Worm (Caenorhabditis elegans) whole organism, L2 larva: ENCODE results near the gene F18A1.7.

Experiments
- C34F6.9 ChIP-seq: fragments of 150-350 bp; optimal IDR thresholded peaks from 2 replicates; lab custom pipeline; 2014; ENCODE audit warnings: missing biosample characterization, missing genetic modification characterization
- F13H6.1 ChIP-seq: sonication (generic microtip); optimal IDR thresholded peaks from 2 replicates; lab custom pipeline; 2016; ENCODE audit warnings: missing genetic modification characterization, missing compliant biosample characterization
- R02D3.7 ChIP-seq: fragments of 150-350 bp; optimal IDR thresholded peaks from 2 replicates; lab custom pipeline; 2014; ENCODE audit warnings: missing biosample characterization, missing genetic modification characterization
- Y55F3AM.14 ChIP-seq: fragments of 200-800 bp; sonication (Bioruptor generic); optimal IDR thresholded peaks from 2 replicates; lab custom pipeline; 2018; ENCODE audit warnings: mild to moderate bottlenecking, missing genetic modification characterization, missing compliant biosample characterization
- ZK546.5 ChIP-seq: sonication (generic microtip); optimal IDR thresholded peaks from 2 replicates; lab custom pipeline; 2017; ENCODE audit warnings: missing biosample characterization, missing genetic modification characterization
- alr-1 ChIP-seq: fragments of 150-350 bp; optimal IDR thresholded peaks from 2 replicates; lab custom pipeline; 2014; ENCODE audit warnings: missing biosample characterization, missing genetic modification characterization
- aly-2 ChIP-seq: fragments of 150-350 bp; optimal IDR thresholded peaks from 2 replicates; lab custom pipeline; 2014; ENCODE audit warnings: missing biosample characterization, missing genetic modification characterization
- ama-1 ChIP-seq: fragments of 150-350 bp; optimal IDR thresholded peaks from 2 replicates; lab custom pipeline; 2018; ENCODE audit warnings: inconsistent platforms
- blmp-1 ChIP-seq: sonication (generic microtip); optimal IDR thresholded peaks from 2 replicates; lab custom pipeline; 2017; ENCODE audit warnings: missing genetic modification characterization, mild to moderate bottlenecking, missing compliant biosample characterization, antibody characterized with exemption, moderate library complexity; ENCODE audit not compliant: insufficient read depth
- ceh-82 ChIP-seq: fragments of 150-350 bp; optimal IDR thresholded peaks from 2 replicates; lab custom pipeline; 2014; ENCODE audit warnings: missing biosample characterization, missing genetic modification characterization
- crh-2 ChIP-seq: sonication (generic microtip); optimal IDR thresholded peaks from 2 replicates; lab custom pipeline; 2017; ENCODE audit warnings: missing biosample characterization, missing genetic modification characterization
- elt-1 ChIP-seq: fragments of 150-350 bp; optimal IDR thresholded peaks from 2 replicates; lab custom pipeline; 2014; ENCODE audit warnings: missing biosample characterization, missing genetic modification characterization
- elt-3 ChIP-seq: sonication (generic microtip); optimal IDR thresholded peaks from 2 replicates; lab custom pipeline; 2017; ENCODE audit warnings: missing biosample characterization, missing genetic modification characterization
- fos-1 ChIP-seq: fragments of 150-350 bp; optimal IDR thresholded peaks from 2 replicates; lab custom pipeline; 2014; ENCODE audit warnings: missing biosample characterization, missing genetic modification characterization
- gmeb-1 ChIP-seq: fragments of 150-350 bp; optimal IDR thresholded peaks from 2 replicates; lab custom pipeline; 2014; ENCODE audit warnings: missing biosample characterization, missing genetic modification characterization
- lin-11 ChIP-seq: fragments of 150-350 bp; sonication (generic microtip); optimal IDR thresholded peaks from 2 replicates; lab custom pipeline; 2014; ENCODE audit warnings: missing biosample characterization, missing genetic modification characterization, inconsistent platforms, mixed read lengths
- lin-39 ChIP-seq: fragments of 150-350 bp; optimal IDR thresholded peaks from 2 replicates; lab custom pipeline; 2014; ENCODE audit warnings: missing biosample characterization, missing genetic modification reagents, missing genetic modification characterization
- lsy-2 ChIP-seq, 2 experiments: fragments of 150-350 bp in 1 of 2; sonication (generic microtip) in 1 of 2; optimal IDR thresholded peaks; 2 replicates each; lab custom pipeline; 2014 to 2017; ENCODE audit warnings: missing biosample characterization in 2 of 2, missing genetic modification characterization in 2 of 2
- mab-5 ChIP-seq: fragments of 150-350 bp; optimal IDR thresholded peaks from 2 replicates; lab custom pipeline; 2014; ENCODE audit warnings: missing biosample characterization, missing genetic modification characterization
- mbf-1 ChIP-seq: sonication (generic microtip); optimal IDR thresholded peaks from 2 replicates; lab custom pipeline; 2017; ENCODE audit warnings: missing biosample characterization, missing genetic modification characterization
- nhr-10 ChIP-seq: sonication (generic microtip); optimal IDR thresholded peaks from 2 replicates; lab custom pipeline; 2017; ENCODE audit warnings: missing biosample characterization, missing genetic modification characterization
- nhr-11 ChIP-seq: fragments of 150-350 bp; optimal IDR thresholded peaks from 2 replicates; lab custom pipeline; 2014; ENCODE audit warnings: missing biosample characterization, missing genetic modification characterization
- nhr-12 ChIP-seq: fragments of 150-350 bp; optimal IDR thresholded peaks from 2 replicates; lab custom pipeline; 2014; ENCODE audit warnings: missing biosample characterization, missing genetic modification characterization
- nhr-129 ChIP-seq: fragments of 150-350 bp; optimal IDR thresholded peaks from 2 replicates; lab custom pipeline; 2014; ENCODE audit warnings: missing biosample characterization, missing genetic modification characterization
- nhr-21 ChIP-seq: fragments of 150-350 bp; optimal IDR thresholded peaks from 2 replicates; lab custom pipeline; 2014; ENCODE audit warnings: missing biosample characterization, missing genetic modification characterization
- nhr-23 ChIP-seq: fragments of 150-350 bp; optimal IDR thresholded peaks from 2 replicates; lab custom pipeline; 2014; ENCODE audit warnings: missing biosample characterization, missing genetic modification reagents, missing genetic modification characterization
- nhr-237 ChIP-seq: fragments of 150-350 bp; optimal IDR thresholded peaks from 2 replicates; lab custom pipeline; 2014; ENCODE audit warnings: missing biosample characterization, missing genetic modification characterization
- nhr-25 ChIP-seq: fragments of 150-350 bp; sonication (generic microtip); optimal IDR thresholded peaks from 3 replicates; lab custom pipeline; 2014; ENCODE audit warnings: missing biosample characterization, missing genetic modification characterization
- nhr-77 ChIP-seq: fragments of 150-350 bp; optimal IDR thresholded peaks from 2 replicates; lab custom pipeline; 2014; ENCODE audit warnings: missing biosample characterization, missing genetic modification characterization
- sem-4 ChIP-seq: fragments of 150-350 bp; optimal IDR thresholded peaks from 2 replicates; lab custom pipeline; 2014; ENCODE audit warnings: missing biosample characterization, missing genetic modification reagents, missing genetic modification characterization
- sma-3 ChIP-seq: sonication (generic microtip); optimal IDR thresholded peaks from 2 replicates; lab custom pipeline; 2016; ENCODE audit warnings: missing genetic modification reagents, missing genetic modification characterization, missing compliant biosample characterization
- sma-9 ChIP-seq, 2 experiments: fragments of 150-350 bp in 1 of 2; sonication (generic microtip) in 1 of 2; optimal IDR thresholded peaks; 2 replicates each; lab custom pipeline; 2014 to 2016; ENCODE audit warnings: missing genetic modification characterization in 2 of 2, mild to moderate bottlenecking in 1 of 2, missing biosample characterization in 1 of 2, missing compliant biosample characterization in 1 of 2, missing genetic modification reagents in 1 of 2, moderate library complexity in 1 of 2
- snpc-4 ChIP-seq: fragments of 150-350 bp; optimal IDR thresholded peaks from 2 replicates; lab custom pipeline; 2014; ENCODE audit warnings: missing biosample characterization, missing genetic modification characterization
- unc-55 ChIP-seq: fragments of 150-350 bp; sonication (generic microtip); optimal IDR thresholded peaks from 3 replicates; lab custom pipeline; 2014; ENCODE audit warnings: missing biosample characterization, missing genetic modification reagents, missing genetic modification characterization
- ztf-1 ChIP-seq: fragments of 200-800 bp; sonication (Bioruptor generic); conservative IDR thresholded peaks from 2 replicates; pipeline ENCODE4 v1.3.6; 2022; ENCODE audit warnings: missing genetic modification characterization, missing compliant biosample characterization
- ztf-11 ChIP-seq: sonication (generic microtip); optimal IDR thresholded peaks from 2 replicates; lab custom pipeline; 2017; ENCODE audit warnings: missing biosample characterization, missing genetic modification characterization
- ztf-4 ChIP-seq: fragments of 150-350 bp; optimal IDR thresholded peaks from 2 replicates; lab custom pipeline; 2014; ENCODE audit warnings: missing biosample characterization, missing genetic modification characterization

Gene F18A1.7

ce11 chrII:7666967-7667366 lies 3.4 kb upstream of the F18A1.7 start, which contains the start of gene lir-2:
Gene lir-2 (plus strand): TSS chrII:7667267.
- no peak for TF ChIP-seq nhr-12 (tag; lab: Kevin White, UChicago)
- peak; percentile 3 for TF ChIP-seq nhr-25 (tag; lab: Kevin White, UChicago)

- no peak for TF ChIP-seq nhr-25 (tag; lab: Kevin White, UChicago)
- TF ChIP-seq mab-5 = no peak
- TF ChIP-seq blmp-1 (tag; lab: Kevin White, UChicago) = no peak
- no peak for TF ChIP-seq nhr-77 (tag; lab: Kevin White, UChicago)
- TF ChIP-seq crh-2 (tag; lab: Kevin White, UChicago) = no peak
- no peak for TF ChIP-seq snpc-4 (tag; lab: Kevin White, UChicago)
- no peak for TF ChIP-seq Y55F3AM.14 (GFP tag; lab: Kevin White, UChicago)
- TF ChIP-seq, all 48 proteins: peak for 0
These were observed 2.8 kb upstream of the F18A1.7 start for ce11 chrII:7666338-7666737.

- TF ChIP-seq elt-1 (tag; lab: Kevin White, UChicago) = no peak
- TF ChIP-seq C34F6.9 = no peak
- no peak for TF ChIP-seq elt-3 (tag; lab: Kevin White, UChicago)
- TF ChIP-seq nhr-11 = no peak
- no peak for TF ChIP-seq ama-1 (lab: Kevin White, UChicago)
- TF ChIP-seq nhr-129 = no peak
- TF ChIP-seq nhr-21 = no peak
- no peak for TF ChIP-seq lin-39 (tag; lab: Kevin White, UChicago)
- TF ChIP-seq mbf-1 (tag; lab: Kevin White, UChicago) = no peak
- no peak for TF ChIP-seq Y55F3AM.14 (GFP tag; lab: Kevin White, UChicago)
- no peak for TF ChIP-seq crh-2 (tag; lab: Kevin White, UChicago)
- no peak for TF ChIP-seq snpc-4 (tag; lab: Kevin White, UChicago)
- TF ChIP-seq sma-9 (GFP tag; optimal IDR thresholded peaks at IDR 0.05; lab: Kevin White, UChicago) = no peak
- no peak for TF ChIP-seq sma-9 (tag; optimal IDR thresholded peaks at IDR 0.05; lab: Kevin White, UChicago)
- TF ChIP-seq nhr-23 (tag; lab: Kevin White, UChicago) = no peak
- TF ChIP-seq nhr-10 (tag; lab: Kevin White, UChicago) = no peak
- no peak for TF ChIP-seq ceh-82 (tag; lab: Kevin White, UChicago)
- TF ChIP-seq gmeb-1 (tag; lab: Kevin White, UChicago) = no peak
- TF ChIP-seq sma-3 = no peak
These were observed 526 bp downstream of the F18A1.7 start for ce11 chrII:7663028-7663427.

ce11 chrII:7662008-7662686 lies 1.4 kb downstream of the F18A1.7 start, which contains the start of gene alfa-1:
Gene alfa-1 (minus strand): TSS chrII:7662522.
- TF ChIP-seq aly-2 (tag; lab: Kevin White, UChicago) (no peak), sem-4 (no peak), nhr-129 (peak; percentile 26), C34F6.9 (peak; percentile 49), fos-1 (tag; lab: Kevin White, UChicago) (peak; percentile 57), sma-9 (GFP tag; optimal IDR thresholded peaks at IDR 0.05; lab: Kevin White, UChicago) (peak; percentile 10), sma-9 (tag; optimal IDR thresholded peaks at IDR 0.05; lab: Kevin White, UChicago) (no peak), F13H6.1 (peak; percentile 32), lsy-2 (tag; optimal IDR thresholded peaks at IDR 0.05; lab: Kevin White, UChicago) (no peak)

DNA sequence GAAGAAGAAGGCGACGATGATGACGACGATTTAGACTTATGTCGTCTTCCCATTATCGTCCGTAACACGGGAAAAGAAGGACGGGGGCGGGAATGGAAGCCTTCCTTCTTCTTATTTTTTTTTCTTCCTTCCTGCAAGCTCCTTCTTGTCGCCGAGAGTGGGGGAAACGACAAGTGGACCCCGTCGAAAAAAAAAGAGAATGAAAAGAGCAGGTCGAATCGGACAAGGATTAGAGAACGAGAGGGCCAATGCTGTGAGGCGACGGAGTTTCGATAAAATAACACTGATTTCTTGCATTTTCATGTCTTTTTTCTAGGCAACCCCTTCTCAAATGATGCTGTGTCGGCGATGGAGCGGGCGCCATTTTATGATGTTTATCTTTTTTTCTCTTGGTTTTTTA lies 12.4 kb downstream of the F18A1.7 start, which contains the start of gene pde-4:
pde-4 (minus strand) TSS at position 76 of the 400 bp plus-strand sequence.
- TF ChIP-seq nhr-11 = no peak
- no peak for TF ChIP-seq mab-5
- TF ChIP-seq gmeb-1 (tag; lab: Kevin White, UChicago) = no peak
- no peak for TF ChIP-seq snpc-4 (tag; lab: Kevin White, UChicago)
- TF ChIP-seq ztf-4 (tag; lab: Kevin White, UChicago) = no peak
- no peak for TF ChIP-seq nhr-10 (tag; lab: Kevin White, UChicago)
- TF ChIP-seq nhr-12 (tag; lab: Kevin White, UChicago) = no peak
- no peak for TF ChIP-seq ZK546.5 (tag; lab: Kevin White, UChicago)
- no peak for TF ChIP-seq ztf-11
- no peak for TF ChIP-seq nhr-25 (tag; lab: Kevin White, UChicago)
- no peak for TF ChIP-seq R02D3.7 (tag; lab: Kevin White, UChicago)
- no peak for TF ChIP-seq ztf-1 (GFP tag; lab: Robert Waterston, UW)
- no peak for TF ChIP-seq alr-1
- TF ChIP-seq ama-1 (lab: Kevin White, UChicago) = no peak
- TF ChIP-seq fos-1 (tag; lab: Kevin White, UChicago) = no peak
- TF ChIP-seq nhr-237 (tag; lab: Kevin White, UChicago) = no peak
- no peak for TF ChIP-seq unc-55
- no peak for TF ChIP-seq lsy-2 (tag; optimal IDR thresholded peaks at IDR 0.05; lab: Kevin White, UChicago)
- no peak for TF ChIP-seq lin-11
